Fruit fly (Drosophila melanogaster) whole organism, embryonic: ENCODE measurements around the gene Rab9Db.

Experiments used
- Abd-B ChIP-seq: fragments of 200-800 bp; sonication (Bioruptor generic); optimal IDR thresholded peaks from 2 replicates; lab custom pipeline; 2018; ENCODE audit warnings: missing biosample characterization, mild to moderate bottlenecking, missing genetic modification characterization, moderate library complexity
- Atf6 ChIP-seq: fragments of 200-800 bp; sonication (Bioruptor generic); IDR thresholded peaks from 2 replicates; pipeline ENCODE4 v1.3.6; 2022; ENCODE audit warnings: missing biosample characterization, missing genetic modification characterization
- CG11504 ChIP-seq: fragments of 200-800 bp; sonication (Bioruptor generic); optimal IDR thresholded peaks from 3 replicates; lab custom pipeline; 2019; ENCODE audit warnings: missing biosample characterization, mild to moderate bottlenecking, missing genetic modification characterization, moderate library complexity
- CG12104 ChIP-seq: fragments of 200-800 bp; sonication (Bioruptor generic); optimal IDR thresholded peaks from 3 replicates; lab custom pipeline; 2016; ENCODE audit warnings: missing biosample characterization, missing genetic modification characterization
- CG12391 ChIP-seq: fragments of 200-800 bp; sonication (Bioruptor generic); optimal IDR thresholded peaks from 3 replicates; lab custom pipeline; 2018; ENCODE audit warnings: missing biosample characterization, mild to moderate bottlenecking, missing genetic modification characterization, moderate library complexity
- CG15269 ChIP-seq: fragments of 200-800 bp; sonication (Bioruptor generic); optimal IDR thresholded peaks from 2 replicates; lab custom pipeline; 2018; ENCODE audit warnings: missing biosample characterization, mild to moderate bottlenecking, missing genetic modification characterization, moderate library complexity
- CG16863 ChIP-seq: fragments of 200-800 bp; sonication (Bioruptor generic); optimal IDR thresholded peaks from 3 replicates; lab custom pipeline; 2016; ENCODE audit warnings: missing biosample characterization, missing genetic modification characterization
- CG17359 ChIP-seq: fragments of 200-800 bp; sonication (Bioruptor generic); optimal IDR thresholded peaks from 3 replicates; lab custom pipeline; 2018; ENCODE audit warnings: missing biosample characterization, mild to moderate bottlenecking, missing genetic modification characterization, moderate library complexity
- CG1792 ChIP-seq: fragments of 200-800 bp; sonication (Bioruptor generic); optimal IDR thresholded peaks from 2 replicates; lab custom pipeline; 2016; ENCODE audit warnings: missing biosample characterization, missing genetic modification characterization
- CG18011 ChIP-seq: fragments of 200-800 bp; sonication (Bioruptor generic); optimal IDR thresholded peaks from 2 replicates; lab custom pipeline; 2017; ENCODE audit warnings: missing biosample characterization, missing genetic modification characterization, mild to moderate bottlenecking, moderate library complexity, missing genotype
- CG1832 ChIP-seq: fragments of 200-800 bp; sonication (Bioruptor generic); optimal IDR thresholded peaks from 2 replicates; lab custom pipeline; 2017; ENCODE audit warnings: missing biosample characterization, mild to moderate bottlenecking, missing genetic modification characterization, inconsistent platforms
- CG2120 ChIP-seq: fragments of 200-800 bp; sonication (Bioruptor generic); optimal IDR thresholded peaks from 3 replicates; lab custom pipeline; 2016; ENCODE audit warnings: missing biosample characterization, missing genetic modification characterization
- CG2202 ChIP-seq: fragments of 200-800 bp; sonication (Bioruptor generic); optimal IDR thresholded peaks from 2 replicates; lab custom pipeline; 2018; ENCODE audit warnings: missing biosample characterization, mild to moderate bottlenecking, missing genetic modification characterization
- CG30403 ChIP-seq: fragments of 200-800 bp; sonication (Bioruptor generic); optimal IDR thresholded peaks from 3 replicates; lab custom pipeline; 2016; ENCODE audit warnings: missing biosample characterization, missing genetic modification characterization
- CG30431 ChIP-seq: fragments of 200-800 bp; sonication (Bioruptor generic); optimal IDR thresholded peaks from 2 replicates; lab custom pipeline; 2017; ENCODE audit warnings: missing biosample characterization, missing genetic modification characterization
- CG31388 ChIP-seq: fragments of 200-800 bp; sonication (Bioruptor generic); optimal IDR thresholded peaks from 2 replicates; lab custom pipeline; 2016; ENCODE audit warnings: missing biosample characterization, missing genetic modification characterization
- CG3847 ChIP-seq: fragments of 200-800 bp; sonication (Bioruptor generic); IDR thresholded peaks from 2 replicates; pipeline ENCODE4 v1.3.6; 2022; ENCODE audit warnings: missing biosample characterization, missing genetic modification characterization
- CG4404 ChIP-seq: fragments of 200-800 bp; sonication (Bioruptor generic); IDR thresholded peaks from 2 replicates; pipeline ENCODE4 v1.3.6; 2022; ENCODE audit warnings: missing biosample characterization, missing genetic modification characterization
- CG6683 ChIP-seq: fragments of 200-800 bp; sonication (Bioruptor generic); optimal IDR thresholded peaks from 2 replicates; lab custom pipeline; 2017; ENCODE audit warnings: missing biosample characterization, mild to moderate bottlenecking, missing genetic modification characterization, missing genetic modification reagents
- CG6854 ChIP-seq: fragments of 200-800 bp; sonication (Bioruptor generic); optimal IDR thresholded peaks from 3 replicates; lab custom pipeline; 2017; ENCODE audit warnings: missing biosample characterization, mild to moderate bottlenecking, missing genetic modification characterization
- CG8290 ChIP-seq, 3 experiments: fragments of 200-800 bp; sonication (Bioruptor generic); optimal IDR thresholded peaks; 2 replicates each; lab custom pipeline; 2016 to 2019; ENCODE audit warnings: missing biosample characterization in 3 of 3, missing genetic modification characterization in 3 of 3, mild to moderate bottlenecking in 2 of 3, moderate library complexity in 1 of 3
- CG9876 ChIP-seq: fragments of 200-800 bp; sonication (Bioruptor generic); optimal IDR thresholded peaks from 2 replicates; lab custom pipeline; 2016; ENCODE audit warnings: missing biosample characterization, missing genetic modification characterization
- CHES-1-like ChIP-seq: fragments of 200-800 bp; sonication (Bioruptor generic); optimal IDR thresholded peaks from 2 replicates; lab custom pipeline; 2016; ENCODE audit warnings: missing biosample characterization, missing genetic modification characterization
- D19B ChIP-seq: fragments of 200-800 bp; sonication (Bioruptor generic); optimal IDR thresholded peaks from 2 replicates; lab custom pipeline; 2017; ENCODE audit warnings: missing biosample characterization, mild to moderate bottlenecking, missing genetic modification characterization
- Dip3 ChIP-seq: fragments of 200-800 bp; sonication (Bioruptor generic); optimal IDR thresholded peaks from 3 replicates; lab custom pipeline; 2016; ENCODE audit warnings: missing biosample characterization, missing genetic modification characterization
- HmgD ChIP-seq: fragments of 200-800 bp; sonication (Bioruptor generic); optimal IDR thresholded peaks from 3 replicates; lab custom pipeline; 2016; ENCODE audit warnings: missing biosample characterization, missing genetic modification characterization
- Lhr ChIP-seq: fragments of 200-800 bp; sonication (Bioruptor generic); optimal IDR thresholded peaks from 3 replicates; lab custom pipeline; 2017; ENCODE audit warnings: mild to moderate bottlenecking, missing biosample characterization, missing genetic modification reagents, missing genetic modification characterization
- Mrtf ChIP-seq: fragments of 200-800 bp; sonication (Bioruptor generic); IDR thresholded peaks from 3 replicates; pipeline ENCODE4 v1.3.6; 2022; ENCODE audit warnings: missing biosample characterization, missing genetic modification characterization
- Neu2 ChIP-seq: fragments of 200-800 bp; sonication (Bioruptor generic); optimal IDR thresholded peaks from 3 replicates; lab custom pipeline; 2016; ENCODE audit warnings: missing biosample characterization, missing genetic modification characterization, borderline replicate concordance
- Ptx1 ChIP-seq: fragments of 200-800 bp; sonication (Bioruptor generic); IDR thresholded peaks from 2 replicates; pipeline ENCODE4 v1.3.6; 2022; ENCODE audit warnings: missing biosample characterization, missing genetic modification characterization
- Tbp ChIP-seq: fragments of >200 bp; optimal IDR thresholded peaks from 2 replicates; lab custom pipeline; 2018; ENCODE audit warnings: missing biosample characterization, missing genetic modification characterization
- cad ChIP-seq: fragments of >200 bp; optimal IDR thresholded peaks from 2 replicates; lab custom pipeline; 2017; ENCODE audit warnings: missing biosample characterization, missing genetic modification characterization
- cato ChIP-seq: fragments of 200-800 bp; sonication (Bioruptor generic); optimal IDR thresholded peaks from 2 replicates; lab custom pipeline; 2016; ENCODE audit warnings: missing biosample characterization, missing genetic modification characterization, borderline replicate concordance
- crp ChIP-seq, 2 experiments: fragments of 200-800 bp; sonication (Bioruptor generic); optimal IDR thresholded peaks; 2 replicates in 1 of 2; 3 replicates in 1 of 2; lab custom pipeline; 2017; ENCODE audit warnings: missing biosample characterization in 2 of 2, missing genetic modification characterization in 2 of 2, mild to moderate bottlenecking in 1 of 2, moderate library complexity in 1 of 2
- dati ChIP-seq: fragments of 200-800 bp; sonication (Bioruptor generic); IDR thresholded peaks from 2 replicates; pipeline ENCODE4 v1.3.6; 2022; ENCODE audit warnings: missing biosample characterization, missing genetic modification characterization
- dmrt99B ChIP-seq: fragments of 200-800 bp; sonication (Bioruptor generic); optimal IDR thresholded peaks from 2 replicates; lab custom pipeline; 2018; ENCODE audit warnings: missing biosample characterization, mild to moderate bottlenecking, missing genetic modification characterization, moderate library complexity
- ewg ChIP-seq: fragments of 200-800 bp; sonication (Bioruptor generic); optimal IDR thresholded peaks from 3 replicates; lab custom pipeline; 2017; ENCODE audit warnings: mild to moderate bottlenecking, missing biosample characterization, missing genetic modification reagents, missing genetic modification characterization
- insv ChIP-seq, 2 experiments: fragments of 200-800 bp; sonication (Bioruptor generic); optimal IDR thresholded peaks; 3 replicates each; lab custom pipeline; 2016 to 2018; ENCODE audit warnings: missing biosample characterization in 2 of 2, missing genetic modification characterization in 2 of 2
- lov ChIP-seq, 2 experiments: fragments of 200-800 bp in 1 of 2; fragments of >200 bp in 1 of 2; sonication (Bioruptor generic) in 1 of 2; IDR thresholded peaks in 1 of 2; optimal IDR thresholded peaks in 1 of 2; 2 replicates in 1 of 2; 3 replicates in 1 of 2; pipeline versions ENCODE4 v1.3.6 to Lab custom; 2017 to 2022; ENCODE audit warnings: missing biosample characterization in 1 of 2, missing genetic modification characterization in 1 of 2
- luna ChIP-seq: fragments of 200-800 bp; sonication (Bioruptor generic); optimal IDR thresholded peaks from 2 replicates; lab custom pipeline; 2016; ENCODE audit warnings: missing biosample characterization, missing genetic modification characterization
- mld ChIP-seq: fragments of 200-800 bp; sonication (Bioruptor generic); IDR thresholded peaks from 3 replicates; pipeline ENCODE4 v1.3.6; 2022; ENCODE audit warnings: missing biosample characterization, missing genetic modification characterization; ENCODE audit not compliant: partially characterized antibody
- nmo ChIP-seq: fragments of 200-800 bp; sonication (Bioruptor generic); optimal IDR thresholded peaks from 2 replicates; lab custom pipeline; 2018; ENCODE audit warnings: missing biosample characterization, mild to moderate bottlenecking, missing genetic modification characterization, moderate library complexity
- odd ChIP-seq: fragments of 200-800 bp; sonication (Bioruptor generic); optimal IDR thresholded peaks from 2 replicates; lab custom pipeline; 2017; ENCODE audit warnings: missing biosample characterization, mild to moderate bottlenecking, missing genetic modification characterization
- prd ChIP-seq, 3 experiments: fragments of >200 bp in 2 of 3; fragments of 200-800 bp in 1 of 3; sonication (Bioruptor generic) in 1 of 3; optimal IDR thresholded peaks in 2 of 3; IDR thresholded peaks in 1 of 3; 2 replicates in 2 of 3; 3 replicates in 1 of 3; pipeline versions ENCODE4 v1.3.6 to Lab custom; 2017 to 2022; ENCODE audit warnings: missing biosample characterization in 1 of 3, missing genetic modification characterization in 1 of 3
- run ChIP-seq: fragments of 200-800 bp; sonication (Bioruptor generic); optimal IDR thresholded peaks from 3 replicates; lab custom pipeline; 2018; ENCODE audit warnings: missing biosample characterization, mild to moderate bottlenecking, missing genetic modification characterization
- sisA ChIP-seq: fragments of 200-800 bp; sonication (Bioruptor generic); IDR thresholded peaks from 2 replicates; pipeline ENCODE4 v1.3.6; 2022; ENCODE audit warnings: missing biosample characterization, missing genetic modification characterization
- sob ChIP-seq: fragments of 200-800 bp; sonication (Bioruptor generic); IDR thresholded peaks from 2 replicates; pipeline ENCODE4 v1.3.6; 2022; ENCODE audit warnings: missing biosample characterization, missing genetic modification characterization
- unc-4 ChIP-seq: fragments of 200-800 bp; sonication (Bioruptor generic); IDR thresholded peaks from 2 replicates; pipeline ENCODE4 v1.3.6; 2022; ENCODE audit warnings: missing biosample characterization, missing genetic modification characterization; ENCODE audit not compliant: partially characterized antibody
- zen ChIP-seq: fragments of 200-800 bp; sonication (Bioruptor generic); optimal IDR thresholded peaks from 3 replicates; lab custom pipeline; 2018; ENCODE audit warnings: missing biosample characterization, mild to moderate bottlenecking, missing genetic modification characterization, moderate library complexity

The Rab9Db gene

DNA sequence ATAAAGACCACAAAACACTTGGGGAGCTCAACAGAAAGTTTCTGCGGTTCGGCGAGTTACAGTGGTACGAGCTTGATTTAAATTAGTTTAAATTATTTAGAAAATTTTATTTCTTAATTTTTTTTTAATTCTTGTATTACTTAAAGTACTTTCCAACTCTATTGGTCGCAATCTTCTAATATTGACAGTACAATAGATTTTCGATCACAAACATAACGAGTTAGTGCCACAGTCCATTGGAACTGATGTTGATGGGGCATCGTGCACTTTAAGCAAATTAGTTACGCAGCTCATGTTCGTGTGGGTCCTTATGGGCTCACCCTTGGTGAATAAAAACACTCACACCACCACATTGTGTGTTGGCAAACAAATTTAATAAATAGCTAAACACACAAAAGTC lies 49.5 kb downstream of the Rab9Db start (continued):
- no peak for TF ChIP-seq zen (tag; lab: Kevin White, UChicago)
- no peak for TF ChIP-seq CG18011 (GFP tag; lab: Kevin White, UChicago)
- no peak for TF ChIP-seq mld (GFP tag; lab: Robert Waterston, UW)
- peak; percentile 73 for TF ChIP-seq dmrt99B (tag; lab: Kevin White, UChicago)
- TF ChIP-seq CG9876 (GFP tag; lab: Kevin White, UChicago), result no peak
- no peak for TF ChIP-seq Neu2
- no peak for TF ChIP-seq odd (GFP tag; lab: Kevin White, UChicago)
- TF ChIP-seq D19B (GFP tag; lab: Kevin White, UChicago), result no peak
- peak; percentile 38 for TF ChIP-seq CG6854
- TF ChIP-seq CG1832 (GFP tag; lab: Kevin White, UChicago), result no peak
- no peak for TF ChIP-seq Lhr (GFP tag; lab: Kevin White, UChicago)
- TF ChIP-seq CG16863, result no peak
- peak; percentile 73 for TF ChIP-seq CG11504 (tag; lab: Kevin White, UChicago)
- no peak for TF ChIP-seq lov (optimal IDR thresholded peaks at IDR 0.05; lab: Kevin White, UChicago)
- no peak for TF ChIP-seq lov (GFP tag; IDR thresholded peaks at IDR 0.05; lab: Robert Waterston, UW)
- TF ChIP-seq CG15269 (tag; lab: Kevin White, UChicago), result peak; percentile 69
- TF ChIP-seq sob (GFP tag; lab: Robert Waterston, UW), result peak; percentile 42; the same call in 1 of the 2 replicates
- peak; percentile 70 for TF ChIP-seq CG17359
- TF ChIP-seq CG3847, result peak; percentile 21; the same call in 1 of the 2 replicates
- TF ChIP-seq nmo (GFP tag; lab: Kevin White, UChicago), result peak; percentile 50
- TF ChIP-seq ewg (GFP tag; lab: Kevin White, UChicago), result peak; percentile 30
- TF ChIP-seq CHES-1-like (GFP tag; lab: Kevin White, UChicago), result no peak
- no peak for TF ChIP-seq CG30431 (GFP tag; lab: Kevin White, UChicago)
- no peak for TF ChIP-seq Dip3 (GFP tag; lab: Kevin White, UChicago)
- TF ChIP-seq dati (GFP tag; lab: Robert Waterston, UW), result no peak
- TF ChIP-seq Abd-B (GFP tag; lab: Kevin White, UChicago), result peak; percentile 25
- TF ChIP-seq CG2202 (tag; lab: Kevin White, UChicago), result no peak
- no peak for TF ChIP-seq prd (optimal IDR thresholded peaks at IDR 0.05; lab: Kevin White, UChicago)
- peak; percentile 54; the same call in 2 of the 3 replicates for TF ChIP-seq prd (GFP tag; IDR thresholded peaks at IDR 0.05; lab: Robert Waterston, UW)
- TF ChIP-seq cato (GFP tag; lab: Kevin White, UChicago), result no peak
- TF ChIP-seq Ptx1, result peak; percentile 70
- TF ChIP-seq CG12104 (GFP tag; lab: Kevin White, UChicago), result no peak
- TF ChIP-seq CG12391 (tag; lab: Kevin White, UChicago), result peak; percentile 60
- TF ChIP-seq HmgD (GFP tag; lab: Kevin White, UChicago), result no peak
- TF ChIP-seq Atf6 (GFP tag; lab: Robert Waterston, UW), result peak; percentile 74
- no peak for TF ChIP-seq crp (GFP tag; optimal IDR thresholded peaks at IDR 0.05; lab: Kevin White, UChicago)
- no peak for TF ChIP-seq Mrtf (GFP tag; lab: Robert Waterston, UW)
- TF ChIP-seq Tbp (GFP tag; lab: Kevin White, UChicago), result no peak
- peak; percentile 33 for TF ChIP-seq CG6683
- no peak for TF ChIP-seq cad (GFP tag; lab: Kevin White, UChicago)
- no peak for TF ChIP-seq CG31388
- no peak for TF ChIP-seq CG1792
- no peak for TF ChIP-seq CG4404 (GFP tag; lab: Robert Waterston, UW)
- TF ChIP-seq insv (GFP tag; optimal IDR thresholded peaks at IDR 0.05; lab: Kevin White, UChicago), result no peak
- peak; percentile 45; the same call in 1 of the 2 replicates for TF ChIP-seq sisA (GFP tag; lab: Robert Waterston, UW)
- no peak for TF ChIP-seq CG8290 (GFP tag; optimal IDR thresholded peaks at IDR 0.05; lab: Kevin White, UChicago)
- TF ChIP-seq CG8290 (tag; optimal IDR thresholded peaks at IDR 0.05; lab: Kevin White, UChicago), result no peak
- TF ChIP-seq luna, result no peak
- peak; percentile 33 for TF ChIP-seq run (tag; lab: Kevin White, UChicago)
- peak; percentile 27 for TF ChIP-seq CG2120 (GFP tag; lab: Kevin White, UChicago)
- TF ChIP-seq CG30403 (GFP tag; lab: Kevin White, UChicago), result peak; percentile 47
- no peak for TF ChIP-seq unc-4 (GFP tag; lab: Robert Waterston, UW)
